Fruit fly (Drosophila melanogaster) ovary, adult (tissue): Measurements from ENCODE around the gene CG32440.

Source experiments
- CG17801 ChIP-seq: fragments of 200-800 bp; optimal IDR thresholded peaks from 2 replicates; lab custom pipeline; 2019; ENCODE audit warnings: missing biosample characterization, mild to moderate bottlenecking, missing genetic modification characterization, moderate library complexity; ENCODE audit not compliant: partially characterized antibody

Gene CG32440

dm6 chr3L:21359879-21360278 is at the start of gene CG32440:
Gene CG32440 (plus strand): TSS chr3L:21360179.
- TF ChIP-seq CG17801 (GFP tag; lab: Kevin White, UChicago): no peak

dm6 chr3L:21317416-21318259 is 42.3 kb upstream of the CG32440 start, which contains the start of gene Pc:
Gene Pc (minus strand): TSS chr3L:21318020.
- TF ChIP-seq CG17801 (GFP tag; lab: Kevin White, UChicago): peak; percentile 9

- no peak for TF ChIP-seq CG17801 (GFP tag; lab: Kevin White, UChicago)
Observed at dm6 chr3L:21318474-21318873, 41.5 kb upstream of the CG32440 start, which contains the start of gene Rab26. Gene Rab26 (plus strand): TSS chr3L:21318774.

dm6 chr3L:21319313-21319907 is 40.6 kb upstream of the CG32440 start:
- TF ChIP-seq CG17801 (GFP tag; lab: Kevin White, UChicago): no peak

- TF ChIP-seq CG17801 (GFP tag; lab: Kevin White, UChicago): no peak
Observed at dm6 chr3L:21319957-21320356, 40.0 kb upstream of the CG32440 start.

dm6 chr3L:21321807-21322503 is 38.0 kb upstream of the CG32440 start:
- TF ChIP-seq CG17801 (GFP tag; lab: Kevin White, UChicago): no peak

dm6 chr3L:21324724-21325123 is 35.3 kb upstream of the CG32440 start:
- TF ChIP-seq CG17801 (GFP tag; lab: Kevin White, UChicago): no peak

- TF ChIP-seq CG17801 (GFP tag; lab: Kevin White, UChicago): no peak
Observed at dm6 chr3L:21334999-21335631, 24.9 kb upstream of the CG32440 start, which contains the start of gene Tsr1. Gene Tsr1 (plus strand): TSS chr3L:21335215.

dm6 chr3L:21342592-21342991 is 17.4 kb upstream of the CG32440 start:
- TF ChIP-seq CG17801 (GFP tag; lab: Kevin White, UChicago): no peak

dm6 chr3L:21343254-21344083 is 16.5 kb upstream of the CG32440 start, which contains the start of the genes Tbc1d8-9 and CG32436:
Gene Tbc1d8-9 (minus strand): TSS chr3L:21343716.
Gene CG32436 (plus strand): TSS chr3L:21344033.
- TF ChIP-seq CG17801 (GFP tag; lab: Kevin White, UChicago): peak; percentile 19

dm6 chr3L:21346463-21347196 is 13.3 kb upstream of the CG32440 start:
- no peak for TF ChIP-seq CG17801 (GFP tag; lab: Kevin White, UChicago)

dm6 chr3L:21347197-21347831 is 12.7 kb upstream of the CG32440 start:
- no peak for TF ChIP-seq CG17801 (GFP tag; lab: Kevin White, UChicago)
